Worm (Caenorhabditis elegans) whole organism, L3 larva: Measurements from ENCODE around the gene srt-7.

Experiments
- R02D3.7 ChIP-seq: fragments of 150-350 bp; optimal IDR thresholded peaks from 2 replicates; lab custom pipeline; 2014; ENCODE audit warnings: missing biosample characterization, missing genetic modification characterization
- ZK546.5 ChIP-seq: sonication (generic microtip); optimal IDR thresholded peaks from 2 replicates; lab custom pipeline; 2017; ENCODE audit warnings: missing biosample characterization, missing genetic modification characterization
- ama-1 ChIP-seq: fragments of 150-350 bp; optimal IDR thresholded peaks from 2 replicates; lab custom pipeline; 2018
- ceh-16 ChIP-seq: sonication (generic microtip); optimal IDR thresholded peaks from 2 replicates; lab custom pipeline; 2017; ENCODE audit warnings: missing biosample characterization, missing genetic modification characterization
- ceh-28 ChIP-seq: fragments of 150-350 bp; optimal IDR thresholded peaks from 2 replicates; lab custom pipeline; 2014; ENCODE audit warnings: missing biosample characterization, missing genetic modification reagents, missing genetic modification characterization
- ceh-82 ChIP-seq: fragments of 150-350 bp; optimal IDR thresholded peaks from 2 replicates; lab custom pipeline; 2014; ENCODE audit warnings: missing biosample characterization, missing genetic modification characterization
- ceh-9 ChIP-seq: sonication (generic microtip); optimal IDR thresholded peaks from 2 replicates; lab custom pipeline; 2018; ENCODE audit warnings: missing biosample characterization, missing genetic modification characterization
- daf-12 ChIP-seq: fragments of 150-350 bp; optimal IDR thresholded peaks from 2 replicates; lab custom pipeline; 2014; ENCODE audit warnings: missing biosample characterization, missing genetic modification reagents, missing genetic modification characterization
- egl-27 ChIP-seq: sonication (generic microtip); optimal IDR thresholded peaks from 4 replicates; lab custom pipeline; 2017; ENCODE audit warnings: missing biosample characterization, missing genetic modification reagents, missing genetic modification characterization
- elt-2 ChIP-seq: sonication (generic microtip); optimal IDR thresholded peaks from 2 replicates; lab custom pipeline; 2016; ENCODE audit warnings: missing genetic modification reagents, mild to moderate bottlenecking, missing genetic modification characterization, missing compliant biosample characterization
- elt-3 ChIP-seq, 3 experiments: fragments of 150-350 bp in 1 of 3; sonication (generic microtip) in 2 of 3; optimal IDR thresholded peaks; 2 replicates in 2 of 3; 4 replicates in 1 of 3; lab custom pipeline; 2014 to 2017; ENCODE audit warnings: missing biosample characterization in 3 of 3, missing genetic modification characterization in 3 of 3
- fkh-10 ChIP-seq: sonication (generic microtip); optimal IDR thresholded peaks from 2 replicates; lab custom pipeline; 2017; ENCODE audit warnings: missing biosample characterization, missing genetic modification reagents, missing genetic modification characterization
- fkh-2 ChIP-seq: fragments of 150-350 bp; optimal IDR thresholded peaks from 2 replicates; lab custom pipeline; 2014; ENCODE audit warnings: missing biosample characterization, missing genetic modification reagents, missing genetic modification characterization
- fos-1 ChIP-seq: fragments of 150-350 bp; optimal IDR thresholded peaks from 2 replicates; lab custom pipeline; 2014; ENCODE audit warnings: missing biosample characterization, missing genetic modification characterization
- hmg-11 ChIP-seq: sonication (generic microtip); optimal IDR thresholded peaks from 2 replicates; lab custom pipeline; 2016; ENCODE audit warnings: missing genetic modification characterization, missing compliant biosample characterization
- jun-1 ChIP-seq: fragments of 150-350 bp; optimal IDR thresholded peaks from 2 replicates; lab custom pipeline; 2014; ENCODE audit warnings: missing biosample characterization, missing genetic modification reagents, missing genetic modification characterization
- lin-15B ChIP-seq: fragments of 150-350 bp; optimal IDR thresholded peaks from 2 replicates; lab custom pipeline; 2014; ENCODE audit warnings: missing biosample characterization, missing genetic modification characterization
- lin-39 ChIP-seq: fragments of 150-350 bp; optimal IDR thresholded peaks from 2 replicates; lab custom pipeline; 2018; ENCODE audit warnings: missing biosample characterization, missing genetic modification reagents, missing genetic modification characterization
- lsy-12 ChIP-seq: sonication (generic microtip); optimal IDR thresholded peaks from 2 replicates; lab custom pipeline; 2016; ENCODE audit warnings: mild to moderate bottlenecking, missing genetic modification characterization, missing compliant biosample characterization
- mdl-1 ChIP-seq: fragments of 150-350 bp; optimal IDR thresholded peaks from 2 replicates; lab custom pipeline; 2014; ENCODE audit warnings: missing biosample characterization, missing genetic modification characterization
- mml-1 ChIP-seq: fragments of 150-350 bp; sonication (generic microtip); optimal IDR thresholded peaks from 3 replicates; lab custom pipeline; 2014; ENCODE audit warnings: missing biosample characterization, missing genetic modification characterization
- nfya-1 ChIP-seq: sonication (generic microtip); optimal IDR thresholded peaks from 2 replicates; lab custom pipeline; 2017; ENCODE audit warnings: missing genetic modification characterization, mild to moderate bottlenecking, missing compliant biosample characterization, antibody characterized with exemption, moderate library complexity; ENCODE audit not compliant: insufficient read depth
- nhr-11 ChIP-seq: fragments of 150-350 bp; optimal IDR thresholded peaks from 2 replicates; lab custom pipeline; 2014; ENCODE audit warnings: missing biosample characterization, missing genetic modification characterization
- nhr-12 ChIP-seq: fragments of 150-350 bp; optimal IDR thresholded peaks from 2 replicates; lab custom pipeline; 2014; ENCODE audit warnings: missing biosample characterization, missing genetic modification characterization
- nhr-237 ChIP-seq: fragments of 150-350 bp; optimal IDR thresholded peaks from 2 replicates; lab custom pipeline; 2014; ENCODE audit warnings: missing biosample characterization, missing genetic modification characterization
- nhr-28 ChIP-seq: fragments of 150-350 bp; optimal IDR thresholded peaks from 2 replicates; lab custom pipeline; 2014; ENCODE audit warnings: missing biosample characterization, missing genetic modification characterization
- nhr-43 ChIP-seq: sonication (generic microtip); optimal IDR thresholded peaks from 2 replicates; lab custom pipeline; 2016; ENCODE audit warnings: mild to moderate bottlenecking, missing genetic modification characterization, missing compliant biosample characterization; ENCODE audit not compliant: poor library complexity, severe bottlenecking
- nhr-67 ChIP-seq: fragments of 150-350 bp; optimal IDR thresholded peaks from 2 replicates; lab custom pipeline; 2014; ENCODE audit warnings: missing biosample characterization, missing genetic modification characterization
- nhr-76 ChIP-seq: fragments of 150-350 bp; sonication (generic microtip); optimal IDR thresholded peaks from 5 replicates; lab custom pipeline; 2014; ENCODE audit warnings: missing biosample characterization, missing genetic modification characterization
- pha-4 ChIP-seq: fragments of 150-350 bp; optimal IDR thresholded peaks from 2 replicates; lab custom pipeline; 2014; ENCODE audit warnings: missing biosample characterization, missing genetic modification reagents, missing genetic modification characterization
- pqm-1 ChIP-seq: fragments of 150-350 bp; optimal IDR thresholded peaks from 2 replicates; lab custom pipeline; 2017; ENCODE audit warnings: missing biosample characterization, missing genetic modification characterization, inconsistent platforms
- sea-2 ChIP-seq: fragments of 150-350 bp; sonication (generic microtip); optimal IDR thresholded peaks from 4 replicates; lab custom pipeline; 2014; ENCODE audit warnings: missing biosample characterization, missing genetic modification reagents, missing genetic modification characterization
- skn-1 ChIP-seq: fragments of 150-350 bp; optimal IDR thresholded peaks from 2 replicates; lab custom pipeline; 2014; ENCODE audit warnings: missing biosample characterization, missing genetic modification characterization
- snpc-4 ChIP-seq: fragments of 150-350 bp; optimal IDR thresholded peaks from 2 replicates; lab custom pipeline; 2014; ENCODE audit warnings: missing biosample characterization, missing genetic modification characterization
- unc-39 ChIP-seq: sonication (generic microtip); optimal IDR thresholded peaks from 4 replicates; lab custom pipeline; 2017; ENCODE audit warnings: missing biosample characterization, missing genetic modification characterization
- unc-62 ChIP-seq: fragments of 150-350 bp; sonication (generic microtip); optimal IDR thresholded peaks from 4 replicates; lab custom pipeline; 2014; ENCODE audit warnings: missing biosample characterization, missing genetic modification reagents, missing genetic modification characterization
- zag-1 ChIP-seq: fragments of 150-350 bp; optimal IDR thresholded peaks from 2 replicates; lab custom pipeline; 2014; ENCODE audit warnings: missing biosample characterization, missing genetic modification characterization
- ztf-11 ChIP-seq: fragments of 150-350 bp; optimal IDR thresholded peaks from 2 replicates; lab custom pipeline; 2014; ENCODE audit warnings: missing biosample characterization, missing genetic modification characterization
- ztf-4 ChIP-seq: fragments of 150-350 bp; optimal IDR thresholded peaks from 2 replicates; lab custom pipeline; 2014; ENCODE audit warnings: missing biosample characterization, missing genetic modification characterization

The srt-7 gene

ce11 chrV:3039282-3039681, 42.3 kb upstream of the srt-7 start, which contains the start of gene chpf-2:
TSS of gene chpf-2 (minus strand) at chrV:3039382.
- TF ChIP-seq mml-1 (tag; lab: Kevin White, UChicago) (no peak), nhr-11 (tag; lab: Kevin White, UChicago) (no peak), ZK546.5 (tag; lab: Kevin White, UChicago) (no peak), ceh-9 (tag; lab: Kevin White, UChicago) (no peak), nhr-28 (tag; lab: Kevin White, UChicago) (no peak), daf-12 (tag; lab: Kevin White, UChicago) (no peak), fos-1 (no peak), elt-2 (tag; lab: Kevin White, UChicago) (no peak), ztf-4 (tag; lab: Kevin White, UChicago) (no peak), ceh-16 (tag; lab: Kevin White, UChicago) (no peak), fkh-10 (no peak), pqm-1 (tag; lab: Kevin White, UChicago) (no peak), fkh-2 (tag; lab: Kevin White, UChicago) (no peak), nhr-43 (no peak), elt-3 (tag; optimal IDR thresholded peaks at IDR 0.05; lab: Kevin White, UChicago) (no peak), lin-39 (tag; lab: Kevin White, UChicago) (no peak), egl-27 (tag; lab: Kevin White, UChicago) (no peak), ceh-82 (tag; lab: Kevin White, UChicago) (no peak)

ce11 chrV:3040930-3041329, 40.6 kb upstream of the srt-7 start:
- TF ChIP-seq ama-1 (no peak), nhr-11 (tag; lab: Kevin White, UChicago) (no peak), mdl-1 (tag; lab: Kevin White, UChicago) (no peak), unc-62 (GFP tag; lab: Kevin White, UChicago) (no peak), pha-4 (no peak), lin-15B (tag; lab: Kevin White, UChicago) (no peak), skn-1 (tag; lab: Kevin White, UChicago) (no peak), nfya-1 (tag; lab: Kevin White, UChicago) (no peak), nhr-43 (no peak), fkh-2 (tag; lab: Kevin White, UChicago) (no peak), nhr-76 (no peak), R02D3.7 (tag; lab: Kevin White, UChicago) (no peak), mml-1 (tag; lab: Kevin White, UChicago) (no peak), lsy-12 (tag; lab: Kevin White, UChicago) (no peak), hmg-11 (tag; lab: Kevin White, UChicago) (no peak), nhr-67 (tag; lab: Kevin White, UChicago) (no peak), zag-1 (tag; lab: Kevin White, UChicago) (no peak)

- TF ChIP-seq ztf-11 (tag; lab: Kevin White, UChicago), result no peak
- TF ChIP-seq R02D3.7 (tag; lab: Kevin White, UChicago), result no peak
- TF ChIP-seq nhr-67 (tag; lab: Kevin White, UChicago), result no peak
- TF ChIP-seq unc-62 (GFP tag; lab: Kevin White, UChicago), result no peak
- no peak for TF ChIP-seq ceh-28
- no peak for TF ChIP-seq skn-1 (tag; lab: Kevin White, UChicago)
- no peak for TF ChIP-seq pqm-1 (tag; lab: Kevin White, UChicago)
- TF ChIP-seq unc-39, result no peak
- no peak for TF ChIP-seq lin-15B (tag; lab: Kevin White, UChicago)
Observed at ce11 chrV:3044837-3045236, 36.7 kb upstream of the srt-7 start, which contains the start of gene F59D6.1. TSS of gene F59D6.1 (plus strand) at chrV:3045137.

- TF ChIP-seq jun-1 (tag; lab: Kevin White, UChicago), result no peak
- TF ChIP-seq mml-1 (tag; lab: Kevin White, UChicago), result no peak
- TF ChIP-seq nhr-11 (tag; lab: Kevin White, UChicago), result no peak
- TF ChIP-seq fos-1, result no peak
- no peak for TF ChIP-seq ztf-4 (tag; lab: Kevin White, UChicago)
- TF ChIP-seq sea-2 (GFP tag; lab: Kevin White, UChicago), result no peak
- TF ChIP-seq nhr-237 (tag; lab: Kevin White, UChicago), result no peak
- TF ChIP-seq nhr-12 (tag; lab: Kevin White, UChicago), result no peak
- no peak for TF ChIP-seq snpc-4 (tag; lab: Kevin White, UChicago)
- no peak for TF ChIP-seq lin-39 (tag; lab: Kevin White, UChicago)
Observed at ce11 chrV:3046364-3046763, 35.2 kb upstream of the srt-7 start.
